Worm (Caenorhabditis elegans) whole organism, young adult: ENCODE results near the gene F48F7.5.

Experiments used
- F33H1.4 ChIP-seq: fragments of 200-800 bp; sonication (Bioruptor generic); IDR thresholded peaks from 2 replicates; pipeline ENCODE4 v1.3.6; 2022; ENCODE audit warnings: missing genetic modification reagents, missing genetic modification characterization, missing compliant biosample characterization
- Y56A3A.18 ChIP-seq: fragments of 200-800 bp; sonication (Bioruptor generic); IDR thresholded peaks from 2 replicates; pipeline ENCODE4 v1.3.6; 2022; ENCODE audit warnings: missing genetic modification reagents, missing genetic modification characterization, missing compliant biosample characterization
- Y67H2A.10 ChIP-seq: fragments of 200-800 bp; sonication (Bioruptor generic); conservative IDR thresholded peaks from 2 replicates; pipeline ENCODE4 v1.3.6; 2022; ENCODE audit warnings: missing genetic modification reagents, missing genetic modification characterization, missing compliant biosample characterization
- Y79H2A.3 ChIP-seq: fragments of 200-800 bp; sonication (Bioruptor generic); conservative IDR thresholded peaks from 2 replicates; pipeline ENCODE4 v1.3.6; 2022; ENCODE audit warnings: missing genetic modification reagents, missing genetic modification characterization, missing compliant biosample characterization
- bed-2 ChIP-seq: fragments of 200-800 bp; sonication (Bioruptor generic); IDR thresholded peaks from 2 replicates; pipeline ENCODE4 v1.3.6; 2022; ENCODE audit warnings: missing genetic modification reagents, missing genetic modification characterization, missing compliant biosample characterization
- die-1 ChIP-seq: sonication (generic microtip); optimal IDR thresholded peaks from 2 replicates; lab custom pipeline; 2016; ENCODE audit warnings: missing genotype, mild to moderate bottlenecking, missing genetic modification characterization, missing compliant biosample characterization
- ets-4 ChIP-seq: fragments of 200-800 bp; sonication (Bioruptor generic); optimal IDR thresholded peaks from 2 replicates; lab custom pipeline; 2018; ENCODE audit warnings: mild to moderate bottlenecking, missing genetic modification characterization, missing compliant biosample characterization
- him-1 ChIP-seq: sonication (generic microtip); optimal IDR thresholded peaks from 2 replicates; lab custom pipeline; 2016; ENCODE audit warnings: missing genotype, missing genetic modification reagents, missing genetic modification characterization, missing compliant biosample characterization
- hrde-1 ChIP-seq: sonication (generic microtip); optimal IDR thresholded peaks from 2 replicates; lab custom pipeline; 2016; ENCODE audit warnings: missing genetic modification characterization, mild to moderate bottlenecking, missing compliant biosample characterization, moderate library complexity, missing genotype, missing genetic modification reagents, borderline replicate concordance
- sea-2 ChIP-seq: fragments of 200-800 bp; sonication (Bioruptor generic); IDR thresholded peaks from 2 replicates; pipeline ENCODE4 v1.3.6; 2022; ENCODE audit warnings: missing genetic modification characterization, missing compliant biosample characterization
- tlf-1 ChIP-seq: fragments of 200-800 bp; sonication (Bioruptor generic); optimal IDR thresholded peaks from 2 replicates; lab custom pipeline; 2018; ENCODE audit warnings: mild to moderate bottlenecking, missing genetic modification characterization, missing compliant biosample characterization
- unc-130 ChIP-seq: sonication (generic microtip); optimal IDR thresholded peaks from 2 replicates; lab custom pipeline; 2016; ENCODE audit warnings: missing genetic modification reagents, missing genetic modification characterization, missing compliant biosample characterization
- zfh-2 ChIP-seq: fragments of 200-800 bp; sonication (Bioruptor generic); conservative IDR thresholded peaks from 2 replicates; pipeline ENCODE4 v1.3.6; 2022; ENCODE audit warnings: missing genetic modification reagents, missing genetic modification characterization, missing compliant biosample characterization
- zim-3 ChIP-seq: sonication (generic microtip); optimal IDR thresholded peaks from 2 replicates; lab custom pipeline; 2017; ENCODE audit warnings: mild to moderate bottlenecking, missing genetic modification characterization, moderate library complexity, missing compliant biosample characterization

- TF ChIP-seq tlf-1, result no peak
- no peak for TF ChIP-seq unc-130 (GFP tag; lab: Kevin White, UChicago)
- TF ChIP-seq Y67H2A.10 (GFP tag; lab: Robert Waterston, UW), result no peak
- TF ChIP-seq hrde-1 (tag; lab: Kevin White, UChicago), result no peak
- TF ChIP-seq Y79H2A.3 (GFP tag; lab: Robert Waterston, UW), result no peak
- TF ChIP-seq bed-2 (GFP tag; lab: Robert Waterston, UW), result no peak
- no peak for TF ChIP-seq zfh-2 (GFP tag; lab: Robert Waterston, UW)
- TF ChIP-seq ets-4 (GFP tag; lab: Kevin White, UChicago), result no peak
- TF ChIP-seq zim-3 (tag; lab: Kevin White, UChicago), result no peak
- TF ChIP-seq sea-2 (GFP tag; lab: Robert Waterston, UW), result no peak
- no peak for TF ChIP-seq die-1 (tag; lab: Kevin White, UChicago)
- TF ChIP-seq Y56A3A.18 (GFP tag; lab: Robert Waterston, UW), result no peak
- no peak for TF ChIP-seq F33H1.4 (GFP tag; lab: Robert Waterston, UW)
- TF ChIP-seq him-1 (tag; lab: Kevin White, UChicago), result no peak
Measured at ce11 chrX:13928532-13928931, 46.9 kb upstream of the F48F7.5 start.
